Fruit fly (Drosophila melanogaster): ENCODE measurements around the gene CG8003.

dm6 chr3L:10672540-10672939 lies 11.3 kb downstream of the CG8003 start:
- TF ChIP-seq CG8478 (optimal IDR thresholded peaks at IDR 0.05) (no peak), pb (GFP tag; optimal IDR thresholded peaks at IDR 0.05) (no peak)

All from whole organism, embryonic.